Worm (Caenorhabditis elegans) whole organism, young adult: ENCODE data around the gene ahsa-1.

ENCODE experiments used
- B0336.3 ChIP-seq: fragments of 200-800 bp; sonication (Bioruptor generic); IDR thresholded peaks from 2 replicates; pipeline ENCODE4 v1.3.6; 2022; ENCODE audit warnings: missing genetic modification characterization, missing compliant biosample characterization
- F10E7.11 ChIP-seq: sonication (generic microtip); optimal IDR thresholded peaks from 2 replicates; lab custom pipeline; 2017; ENCODE audit warnings: mild to moderate bottlenecking, missing genetic modification characterization, moderate library complexity, missing compliant biosample characterization
- F49E8.2 ChIP-seq: sonication (generic microtip); optimal IDR thresholded peaks from 3 replicates; lab custom pipeline; 2017; ENCODE audit warnings: missing genetic modification characterization, mild to moderate bottlenecking, missing compliant biosample characterization, antibody characterized with exemption, moderate library complexity; ENCODE audit not compliant: insufficient read depth
- T26A5.8 ChIP-seq: sonication (generic microtip); optimal IDR thresholded peaks from 2 replicates; lab custom pipeline; 2016; ENCODE audit warnings: missing genetic modification characterization, missing compliant biosample characterization
- attf-5 ChIP-seq: fragments of 200-800 bp; sonication (Bioruptor generic); optimal IDR thresholded peaks from 2 replicates; lab custom pipeline; 2018; ENCODE audit warnings: mild to moderate bottlenecking, missing genetic modification characterization, missing compliant biosample characterization
- ceh-79 ChIP-seq: sonication (generic microtip); optimal IDR thresholded peaks from 2 replicates; lab custom pipeline; 2017; ENCODE audit warnings: mild to moderate bottlenecking, missing genetic modification characterization, missing compliant biosample characterization
- dpl-1 ChIP-seq: fragments of 150-350 bp; optimal IDR thresholded peaks from 2 replicates; lab custom pipeline; 2014; ENCODE audit warnings: missing biosample characterization, missing genetic modification reagents, missing genetic modification characterization
- egl-44 ChIP-seq: fragments of 200-800 bp; sonication (Bioruptor generic); IDR thresholded peaks from 2 replicates; pipeline ENCODE4 v1.3.6; 2022; ENCODE audit warnings: missing genetic modification reagents, missing genetic modification characterization, missing compliant biosample characterization
- mel-28 ChIP-seq: sonication (generic microtip); optimal IDR thresholded peaks from 2 replicates; lab custom pipeline; 2016; ENCODE audit warnings: borderline replicate concordance, mild to moderate bottlenecking, missing genetic modification characterization, missing compliant biosample characterization
- nfyb-1 ChIP-seq: fragments of 200-800 bp; sonication (Bioruptor generic); IDR thresholded peaks from 2 replicates; pipeline ENCODE4 v1.3.6; 2022; ENCODE audit warnings: missing genetic modification reagents, missing genetic modification characterization, missing compliant biosample characterization
- sea-2 ChIP-seq: fragments of 200-800 bp; sonication (Bioruptor generic); IDR thresholded peaks from 2 replicates; pipeline ENCODE4 v1.3.6; 2022; ENCODE audit warnings: missing genetic modification characterization, missing compliant biosample characterization
- unc-130 ChIP-seq: sonication (generic microtip); optimal IDR thresholded peaks from 2 replicates; lab custom pipeline; 2016; ENCODE audit warnings: missing genetic modification reagents, missing genetic modification characterization, missing compliant biosample characterization
- ztf-3 ChIP-seq: fragments of 200-800 bp; sonication (Bioruptor generic); optimal IDR thresholded peaks from 2 replicates; lab custom pipeline; 2018; ENCODE audit warnings: mild to moderate bottlenecking, missing genetic modification characterization, missing compliant biosample characterization

- no peak for TF ChIP-seq F10E7.11 (tag; lab: Kevin White, UChicago)
- TF ChIP-seq mel-28 (tag; lab: Kevin White, UChicago) = no peak
- no peak for TF ChIP-seq ztf-3 (GFP tag; lab: Kevin White, UChicago)
- no peak for TF ChIP-seq T26A5.8 (tag; lab: Kevin White, UChicago)
- no peak for TF ChIP-seq ceh-79 (tag; lab: Kevin White, UChicago)
- TF ChIP-seq nfyb-1 = no peak
- TF ChIP-seq egl-44 = no peak
- TF ChIP-seq dpl-1 = no peak
- TF ChIP-seq F49E8.2 (tag; lab: Kevin White, UChicago) = no peak
- TF ChIP-seq sea-2 (GFP tag; lab: Robert Waterston, UW) = no peak
- TF ChIP-seq B0336.3 (GFP tag; lab: Robert Waterston, UW) = no peak
- no peak for TF ChIP-seq unc-130 (GFP tag; lab: Kevin White, UChicago)
- no peak for TF ChIP-seq attf-5 (GFP tag; lab: Kevin White, UChicago)
These were observed 42.8 kb upstream of the ahsa-1 start, which contains the start of gene srr-7 for ce11 chrV:15127955-15128354.
